Fruit fly (Drosophila melanogaster) whole organism, pupa: Measurements from ENCODE around the gene CG5968.

Experiments
- CG10348 ChIP-seq: fragments of 200-800 bp; sonication (Bioruptor generic); IDR thresholded peaks from 2 replicates; pipeline ENCODE4 v1.3.6; 2022; ENCODE audit warnings: missing biosample characterization, missing genetic modification characterization
- CG12605 ChIP-seq: fragments of 200-800 bp; sonication (Bioruptor generic); IDR thresholded peaks from 2 replicates; pipeline ENCODE4 v1.3.6; 2022; ENCODE audit warnings: missing biosample characterization, missing genetic modification characterization
- CG13204 ChIP-seq: fragments of 200-800 bp; sonication (Bioruptor generic); optimal IDR thresholded peaks from 2 replicates; lab custom pipeline; 2018; ENCODE audit warnings: missing biosample characterization, mild to moderate bottlenecking, missing genetic modification characterization, moderate library complexity
- CG14655 ChIP-seq: fragments of 200-800 bp; sonication (Bioruptor generic); optimal IDR thresholded peaks from 3 replicates; lab custom pipeline; 2017; ENCODE audit warnings: mild to moderate bottlenecking, missing biosample characterization, missing genetic modification reagents, missing genetic modification characterization
- CG15710 ChIP-seq: fragments of 200-800 bp; sonication (Bioruptor generic); optimal IDR thresholded peaks from 2 replicates; lab custom pipeline; 2018; ENCODE audit warnings: missing biosample characterization, mild to moderate bottlenecking, missing genetic modification characterization, moderate library complexity
- CG17806 ChIP-seq: fragments of 200-800 bp; sonication (Bioruptor generic); optimal IDR thresholded peaks from 2 replicates; lab custom pipeline; 2018; ENCODE audit warnings: missing biosample characterization, mild to moderate bottlenecking, missing genetic modification characterization, moderate library complexity
- CG32121 ChIP-seq: fragments of 200-800 bp; sonication (Bioruptor generic); IDR thresholded peaks from 2 replicates; pipeline ENCODE4 v1.3.6; 2022; ENCODE audit warnings: missing biosample characterization, missing genetic modification characterization
- CG34367 ChIP-seq: fragments of 200-800 bp; sonication (Bioruptor generic); optimal IDR thresholded peaks from 2 replicates; lab custom pipeline; 2018; ENCODE audit warnings: missing biosample characterization, mild to moderate bottlenecking, missing genetic modification characterization
- CG4496 ChIP-seq: fragments of 200-800 bp; sonication (Bioruptor generic); IDR thresholded peaks from 3 replicates; pipeline ENCODE4 v1.3.6; 2022; ENCODE audit warnings: missing biosample characterization, missing genetic modification characterization
- CG8159 ChIP-seq: fragments of 200-800 bp; sonication (Bioruptor generic); optimal IDR thresholded peaks from 3 replicates; lab custom pipeline; 2018; ENCODE audit warnings: missing biosample characterization, mild to moderate bottlenecking, missing genetic modification characterization, moderate library complexity
- CG8301 ChIP-seq: fragments of 200-800 bp; sonication (Bioruptor generic); optimal IDR thresholded peaks from 2 replicates; lab custom pipeline; 2018; ENCODE audit warnings: missing biosample characterization, mild to moderate bottlenecking, missing genetic modification characterization
- CG9948 ChIP-seq: fragments of 200-800 bp; sonication (Bioruptor generic); optimal IDR thresholded peaks from 2 replicates; lab custom pipeline; 2018; ENCODE audit warnings: missing biosample characterization, mild to moderate bottlenecking, missing genetic modification characterization, moderate library complexity
- D1 ChIP-seq: fragments of 200-800 bp; sonication (Bioruptor generic); optimal IDR thresholded peaks from 2 replicates; lab custom pipeline; 2018; ENCODE audit warnings: missing biosample characterization, mild to moderate bottlenecking, missing genetic modification characterization, moderate library complexity
- EcR ChIP-seq: fragments of 200-800 bp; sonication (Bioruptor generic); optimal IDR thresholded peaks from 3 replicates; lab custom pipeline; 2019; ENCODE audit warnings: missing biosample characterization, missing genetic modification characterization, mild to moderate bottlenecking, moderate library complexity, missing genetic modification reagents
- Ets98B ChIP-seq: fragments of 200-800 bp; sonication (Bioruptor generic); IDR thresholded peaks from 2 replicates; pipeline ENCODE4 v1.3.6; 2022; ENCODE audit warnings: missing biosample characterization, missing genetic modification characterization
- Pif1A ChIP-seq: fragments of 200-800 bp; sonication (Bioruptor generic); optimal IDR thresholded peaks from 3 replicates; lab custom pipeline; 2016; ENCODE audit warnings: missing biosample characterization, missing genetic modification characterization
- Pif1B ChIP-seq: fragments of 200-800 bp; sonication (Bioruptor generic); optimal IDR thresholded peaks from 3 replicates; lab custom pipeline; 2016; ENCODE audit warnings: missing biosample characterization, missing genetic modification characterization
- Snoo ChIP-seq: fragments of 200-800 bp; sonication (Bioruptor generic); optimal IDR thresholded peaks from 3 replicates; lab custom pipeline; 2017; ENCODE audit warnings: missing biosample characterization, mild to moderate bottlenecking, missing genetic modification characterization, inconsistent platforms
- fd96Ca ChIP-seq: fragments of 200-800 bp; sonication (Bioruptor generic); IDR thresholded peaks from 3 replicates; pipeline ENCODE4 v1.3.6; 2022; ENCODE audit warnings: missing biosample characterization, missing genetic modification characterization
- gl ChIP-seq: fragments of 200-800 bp; sonication (Bioruptor generic); optimal IDR thresholded peaks from 2 replicates; lab custom pipeline; 2018; ENCODE audit warnings: missing biosample characterization, mild to moderate bottlenecking, missing genetic modification characterization
- rn ChIP-seq: fragments of 200-800 bp; sonication (Bioruptor generic); IDR thresholded peaks from 2 replicates; pipeline ENCODE4 v1.3.6; 2022; ENCODE audit warnings: missing biosample characterization, missing genetic modification characterization

The CG5968 gene

dm6 chr2L:16549859-16550258 is at the start of gene CG5968:
CG5968 (minus strand) TSS chr2L:16549959.
- TF ChIP-seq CG14655 (GFP tag; lab: Kevin White, UChicago) = no peak
- TF ChIP-seq CG10348 (GFP tag; lab: Robert Waterston, UW) = no peak
- TF ChIP-seq fd96Ca (GFP tag; lab: Robert Waterston, UW) = no peak
- TF ChIP-seq CG12605 (GFP tag; lab: Robert Waterston, UW) = no peak
- TF ChIP-seq Pif1A (GFP tag; lab: Kevin White, UChicago) = no peak
- no peak for TF ChIP-seq CG34367
- TF ChIP-seq CG15710 = no peak
- TF ChIP-seq CG17806 (tag; lab: Kevin White, UChicago) = no peak
- TF ChIP-seq CG32121 (GFP tag; lab: Robert Waterston, UW) = no peak

DNA sequence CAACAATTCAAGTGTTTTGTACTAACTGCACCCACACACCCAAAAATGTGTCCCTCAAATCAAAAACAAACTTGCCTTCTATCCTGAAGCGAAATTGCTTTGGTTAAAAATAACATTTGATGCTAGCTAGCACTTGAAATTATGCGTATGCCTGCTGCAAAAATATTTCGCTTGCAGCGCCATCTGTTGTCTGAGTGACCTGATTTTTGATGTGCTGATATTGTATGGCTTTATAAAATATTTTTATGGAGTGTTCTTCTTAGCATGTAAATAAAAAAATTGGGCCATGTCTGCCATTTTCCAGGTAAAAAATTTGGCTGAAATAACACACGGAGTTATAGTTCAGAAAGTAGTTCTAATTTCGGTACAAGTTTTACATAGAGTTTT is 49.0 kb upstream of the CG5968 start:
- no peak for TF ChIP-seq EcR (GFP tag; lab: Kevin White, UChicago)
- no peak for TF ChIP-seq Ets98B (GFP tag; lab: Robert Waterston, UW)
- TF ChIP-seq CG15710 = no peak
- no peak for TF ChIP-seq CG14655 (GFP tag; lab: Kevin White, UChicago)
- TF ChIP-seq CG32121 (GFP tag; lab: Robert Waterston, UW) = no peak
- no peak for TF ChIP-seq CG17806 (tag; lab: Kevin White, UChicago)
- TF ChIP-seq fd96Ca (GFP tag; lab: Robert Waterston, UW) = no peak
- TF ChIP-seq rn (GFP tag; lab: Robert Waterston, UW) = no peak
- TF ChIP-seq gl = no peak
- TF ChIP-seq CG8159 (tag; lab: Kevin White, UChicago) = no peak
- no peak for TF ChIP-seq D1 (tag; lab: Kevin White, UChicago)
- TF ChIP-seq CG8301 = no peak
- no peak for TF ChIP-seq CG10348 (GFP tag; lab: Robert Waterston, UW)
- no peak for TF ChIP-seq Snoo

DNA sequence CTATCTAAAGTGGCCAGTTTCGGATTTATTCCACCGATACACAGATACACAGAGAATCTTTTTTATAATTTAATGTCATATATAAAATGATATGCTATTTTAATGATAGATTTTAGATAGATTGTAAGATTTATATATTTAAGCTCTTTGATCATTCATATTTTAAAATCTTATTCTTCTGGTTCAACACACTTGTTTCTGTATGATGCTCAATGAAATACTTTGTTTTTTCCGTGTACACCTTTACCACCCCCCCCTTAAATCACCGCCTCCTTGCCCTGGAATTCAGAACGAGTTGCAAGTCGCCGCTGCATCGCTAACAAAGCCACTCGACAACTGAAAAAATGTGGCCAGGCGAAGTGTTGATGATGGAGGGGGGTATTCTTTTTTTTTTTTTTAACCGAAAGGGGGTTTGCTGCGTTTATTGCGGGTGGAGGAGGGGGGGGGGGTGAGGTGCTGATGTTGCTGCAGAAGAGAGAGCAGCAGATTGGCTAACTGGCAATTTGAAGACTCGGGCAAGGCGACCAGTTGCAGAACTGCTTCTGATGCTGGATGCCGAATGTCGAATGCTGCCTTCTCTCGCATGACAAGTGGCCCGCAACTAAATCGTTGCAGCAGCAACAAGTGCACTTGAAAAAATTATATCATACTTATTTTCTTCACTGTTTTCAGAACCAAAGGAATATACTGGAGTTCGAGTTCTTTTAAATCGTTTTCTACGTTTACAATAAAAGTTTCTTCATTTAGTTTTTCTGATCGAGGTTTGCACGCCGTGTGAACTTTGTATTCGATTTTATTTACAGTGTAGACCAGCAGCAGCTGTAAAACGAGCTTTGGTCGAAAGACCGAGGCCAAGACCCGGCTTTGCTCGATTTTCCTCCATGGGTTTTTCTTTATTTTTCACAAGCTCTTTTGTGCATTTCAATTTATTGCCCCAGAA is 48.3 kb upstream of the CG5968 start:
- TF ChIP-seq EcR (GFP tag; lab: Kevin White, UChicago) (peak; percentile 63), CG8301 (peak; percentile 97), CG9948 (tag; lab: Kevin White, UChicago) (peak; percentile 97), gl (peak; percentile 91), CG17806 (tag; lab: Kevin White, UChicago) (peak; percentile 97), fd96Ca (GFP tag; lab: Robert Waterston, UW) (peak; percentile 97), CG14655 (GFP tag; lab: Kevin White, UChicago) (peak; percentile 96), Pif1A (GFP tag; lab: Kevin White, UChicago) (peak; percentile 85), CG15710 (peak; percentile 96), CG4496 (GFP tag; lab: Robert Waterston, UW) (peak; percentile 98), CG32121 (GFP tag; lab: Robert Waterston, UW) (peak; percentile 96), CG10348 (GFP tag; lab: Robert Waterston, UW) (peak; percentile 82), CG12605 (GFP tag; lab: Robert Waterston, UW) (peak; percentile 94), Pif1B (GFP tag; lab: Kevin White, UChicago) (peak; percentile 96), CG34367 (peak; percentile 96), Ets98B (GFP tag; lab: Robert Waterston, UW) (peak; percentile 95), D1 (tag; lab: Kevin White, UChicago) (peak; percentile 90), Snoo (peak; percentile 95), rn (GFP tag; lab: Robert Waterston, UW) (peak; percentile 91), CG13204 (GFP tag; lab: Kevin White, UChicago) (peak; percentile 93), CG8159 (tag; lab: Kevin White, UChicago) (peak; percentile 97)

DNA sequence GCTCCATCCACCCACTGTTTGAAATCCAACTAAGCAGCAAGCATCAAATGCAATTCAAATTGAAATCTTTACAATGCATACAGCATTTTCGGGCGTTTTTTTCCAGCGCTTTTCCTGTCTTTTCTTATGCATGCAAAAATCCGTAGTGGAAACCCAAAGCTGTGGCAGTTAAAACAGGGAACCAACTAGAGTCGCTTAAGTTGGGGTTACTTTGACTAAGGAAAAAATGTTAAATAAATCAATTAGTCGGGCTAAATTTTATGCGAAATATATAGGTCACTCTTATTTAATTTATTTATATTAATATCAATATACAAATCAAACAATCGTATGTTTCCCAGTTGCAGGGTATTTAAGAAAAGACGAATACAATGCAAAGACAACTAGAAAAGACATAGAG is 46.2 kb upstream of the CG5968 start:
- peak; percentile 25 for TF ChIP-seq Ets98B (GFP tag; lab: Robert Waterston, UW)
- TF ChIP-seq D1 (tag; lab: Kevin White, UChicago) = no peak
- peak; percentile 56 for TF ChIP-seq CG14655 (GFP tag; lab: Kevin White, UChicago)
- no peak for TF ChIP-seq Snoo
- TF ChIP-seq fd96Ca (GFP tag; lab: Robert Waterston, UW) = peak; percentile 8; the same call in 1 of the 3 replicates
- TF ChIP-seq CG8301 = no peak

- TF ChIP-seq CG8301 (no peak), Ets98B (GFP tag; lab: Robert Waterston, UW) (no peak), EcR (GFP tag; lab: Kevin White, UChicago) (peak; percentile 93), fd96Ca (GFP tag; lab: Robert Waterston, UW) (no peak), CG32121 (GFP tag; lab: Robert Waterston, UW) (no peak), CG15710 (no peak), gl (no peak), Snoo (no peak)
Observed at dm6 chr2L:16594628-16595027, 44.9 kb upstream of the CG5968 start.

DNA sequence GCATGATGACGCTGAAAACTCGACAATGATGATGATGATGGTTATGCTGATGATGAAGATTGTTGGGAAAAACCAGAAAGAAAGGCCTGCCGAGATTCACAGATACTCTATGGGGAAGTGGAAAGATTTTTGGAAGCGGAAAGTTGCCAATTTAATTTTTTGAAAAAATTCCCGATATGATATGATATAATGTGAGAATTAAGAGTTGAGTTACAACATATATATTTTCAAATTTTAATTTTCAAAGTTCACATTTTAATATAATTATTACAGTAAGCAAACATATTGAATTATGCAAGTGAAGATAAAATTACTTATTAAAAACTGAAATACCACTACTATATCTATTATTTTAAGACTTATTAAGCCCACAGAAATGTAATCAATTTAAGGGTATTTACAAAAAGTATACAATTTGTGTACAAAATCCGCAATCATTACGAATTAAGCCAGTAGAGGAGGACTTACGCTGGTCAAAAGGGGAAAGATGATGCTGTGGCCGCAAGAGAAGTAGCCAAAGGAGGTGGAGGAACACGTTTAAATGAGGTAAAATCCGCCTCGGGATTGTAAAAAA is 44.2 kb upstream of the CG5968 start:
- TF ChIP-seq CG10348 (GFP tag; lab: Robert Waterston, UW) = no peak
- TF ChIP-seq CG13204 (GFP tag; lab: Kevin White, UChicago) = no peak
- TF ChIP-seq Pif1A (GFP tag; lab: Kevin White, UChicago) = peak; percentile 4
- no peak for TF ChIP-seq CG12605 (GFP tag; lab: Robert Waterston, UW)
- TF ChIP-seq rn (GFP tag; lab: Robert Waterston, UW) = peak; percentile 22; the same call in 1 of the 2 replicates
- no peak for TF ChIP-seq CG32121 (GFP tag; lab: Robert Waterston, UW)
- no peak; the same call in 1 of the 2 replicates for TF ChIP-seq Ets98B (GFP tag; lab: Robert Waterston, UW)
- TF ChIP-seq Pif1B (GFP tag; lab: Kevin White, UChicago) = no peak
- TF ChIP-seq gl = no peak
- TF ChIP-seq CG9948 (tag; lab: Kevin White, UChicago) = peak; percentile 67
- peak; percentile 62 for TF ChIP-seq CG15710
- peak; percentile 75 for TF ChIP-seq CG14655 (GFP tag; lab: Kevin White, UChicago)
- TF ChIP-seq CG4496 (GFP tag; lab: Robert Waterston, UW) = no peak
- TF ChIP-seq CG8301 = peak; percentile 65
- peak; percentile 48 for TF ChIP-seq CG34367
- no peak for TF ChIP-seq EcR (GFP tag; lab: Kevin White, UChicago)
- TF ChIP-seq Snoo = peak; percentile 46
- no peak for TF ChIP-seq fd96Ca (GFP tag; lab: Robert Waterston, UW)
- peak; percentile 54 for TF ChIP-seq CG17806 (tag; lab: Kevin White, UChicago)
- peak; percentile 75 for TF ChIP-seq CG8159 (tag; lab: Kevin White, UChicago)
- peak; percentile 50 for TF ChIP-seq D1 (tag; lab: Kevin White, UChicago)
